Worm (Caenorhabditis elegans): ENCODE results near the gene Y75B12B.3.
"Not testable (repeated sequence)": the region's sequence is repeated elsewhere in the genome, so short reads cannot be mapped to it uniquely, and the experiment has no call there.

The Y75B12B.3 gene

ce11 chrV:15223668-15224067 is 37.6 kb upstream of the Y75B12B.3 start, which contains the start of gene srw-24:
Gene srw-24, plus strand, starts transcription at chrV:15223968.
- no peak for TF ChIP-seq hmg-20 (GFP tag; IDR thresholded peaks at IDR 0.05)
- no peak for TF ChIP-seq pbrm-1 (GFP tag; IDR thresholded peaks at IDR 0.05)
- no peak for TF ChIP-seq cebp-2 (GFP tag; IDR thresholded peaks at IDR 0.05)

- TF ChIP-seq nhr-90 (tag; optimal IDR thresholded peaks at IDR 0.05) (no peak), ztf-28 (GFP tag; IDR thresholded peaks at IDR 0.05) (no peak), Y79H2A.3 (GFP tag; conservative IDR thresholded peaks at IDR 0.05) (no peak), B0336.3 (GFP tag; IDR thresholded peaks at IDR 0.05) (no peak)
Measured at ce11 chrV:15221330-15221729, 35.3 kb upstream of the Y75B12B.3 start, which contains the start of gene irld-25. Gene irld-25, plus strand, starts transcription at chrV:15221630.

- no peak for TF ChIP-seq tlf-1 (GFP tag; optimal IDR thresholded peaks at IDR 0.05)
Measured at ce11 chrV:15216705-15217104, 30.6 kb upstream of the Y75B12B.3 start, which contains the start of gene sri-25. Gene sri-25, plus strand, starts transcription at chrV:15217005.

ce11 chrV:15215175-15215574 is 29.1 kb upstream of the Y75B12B.3 start, which contains the start of gene sri-26:
Gene sri-26, plus strand, starts transcription at chrV:15215475.
- not testable (repeated sequence) for TF ChIP-seq T26A5.8 (tag; optimal IDR thresholded peaks at IDR 0.05); attf-3 (GFP tag; conservative IDR thresholded peaks at IDR 0.05); madf-8 (GFP tag; conservative IDR thresholded peaks at IDR 0.05)

ce11 chrV:15211869-15212268 is 25.8 kb upstream of the Y75B12B.3 start, which contains the start of gene sri-24:
Gene sri-24, plus strand, starts transcription at chrV:15212169.
- TF ChIP-seq atf-7 (tag; optimal IDR thresholded peaks at IDR 0.05); gei-17 (GFP tag; optimal IDR thresholded peaks at IDR 0.05); akir-1 (GFP tag; optimal IDR thresholded peaks at IDR 0.05): not testable (repeated sequence)

- not testable (repeated sequence) for TF ChIP-seq rpc-1 (optimal IDR thresholded peaks at IDR 0.05); rpc-1 (tag; optimal IDR thresholded peaks at IDR 0.05); lin-40 (tag; optimal IDR thresholded peaks at IDR 0.05); B0336.3 (GFP tag; IDR thresholded peaks at IDR 0.05)
Measured at ce11 chrV:15207681-15208080, 21.6 kb upstream of the Y75B12B.3 start, which contains the start of gene C41G6.12. Gene C41G6.12, minus strand, starts transcription at chrV:15207781.

ce11 chrV:15199768-15200167 is 13.7 kb upstream of the Y75B12B.3 start, which contains the start of gene Y75B12B.10:
Gene Y75B12B.10, plus strand, starts transcription at chrV:15200068.
- TF ChIP-seq madf-8 (GFP tag; conservative IDR thresholded peaks at IDR 0.05) = no peak
- TF ChIP-seq snpc-4 (GFP tag; optimal IDR thresholded peaks at IDR 0.05) = no peak
- TF ChIP-seq snpc-4 (tag; optimal IDR thresholded peaks at IDR 0.05) = no peak

ce11 chrV:15197955-15198354 is 11.9 kb upstream of the Y75B12B.3 start, which contains the start of gene srw-1:
Gene srw-1, plus strand, starts transcription at chrV:15198255.
- TF ChIP-seq let-526 (GFP tag; IDR thresholded peaks at IDR 0.05) (no peak), nfya-1 (tag; optimal IDR thresholded peaks at IDR 0.05; ENCODE audit: borderline replicate concordance, insufficient read depth) (no peak), lsl-1 (GFP tag; optimal IDR thresholded peaks at IDR 0.05) (no peak), B0035.1 (tag; optimal IDR thresholded peaks at IDR 0.05) (no peak), B0019.2 (GFP tag; conservative IDR thresholded peaks at IDR 0.05) (no peak), T07F8.4 (tag; optimal IDR thresholded peaks at IDR 0.05) (no peak), repo-1 (tag; optimal IDR thresholded peaks at IDR 0.05) (no peak), egl-44 (GFP tag; IDR thresholded peaks at IDR 0.05) (no peak), lin-40 (tag; optimal IDR thresholded peaks at IDR 0.05) (no peak), ztf-3 (GFP tag; optimal IDR thresholded peaks at IDR 0.05) (no peak), athp-1 (tag; optimal IDR thresholded peaks at IDR 0.05) (no peak), lin-26 (GFP tag; IDR thresholded peaks at IDR 0.05) (no peak), cebp-1 (GFP tag; IDR thresholded peaks at IDR 0.05) (no peak), cebp-1 (tag; optimal IDR thresholded peaks at IDR 0.05) (no peak), ztf-18 (tag; optimal IDR thresholded peaks at IDR 0.05) (no peak), mxl-1 (tag; optimal IDR thresholded peaks at IDR 0.05) (no peak), ceh-40 (GFP tag; IDR thresholded peaks at IDR 0.05) (no peak)
